Comparison of ENCODE assay signal across 5 fruit fly cellular contexts in genomic region chr3R:11226496-11226895, dm6.
TF ChIP-seq lines count a peak whose summit lies in the region.

Gene CG17726, plus strand, starts transcription at chr3R:11226762.

TF ChIP-seq in whole organism, adult, 20 proteins besides CTCF, POLR2A, EP300 and RAD21 (continued from another document):
- TF ChIP-seq Clk (GFP tag; optimal IDR thresholded peaks at IDR 0.05; lab: Kevin White, UChicago): no peak
- no peak for TF ChIP-seq CG5204 (GFP tag; optimal IDR thresholded peaks at IDR 0.05; lab: Kevin White, UChicago)
- TF ChIP-seq CG12768 (GFP tag; optimal IDR thresholded peaks at IDR 0.05; lab: Kevin White, UChicago): peak; percentile 89

TF ChIP-seq in whole organism, embryonic, 481 proteins besides CTCF, POLR2A, EP300 and RAD21 (continued from another document and continues in another):
- peak; percentile 99 for TF ChIP-seq CG17328 (GFP tag; IDR thresholded peaks at IDR 0.05; lab: Robert Waterston, UW)
- TF ChIP-seq CG8089 (GFP tag; optimal IDR thresholded peaks at IDR 0.05; lab: Kevin White, UChicago): peak; percentile 79
- TF ChIP-seq tup (GFP tag; optimal IDR thresholded peaks at IDR 0.05; lab: Kevin White, UChicago): peak; percentile 89
- peak; percentile 95 for TF ChIP-seq Ravus (GFP tag; IDR thresholded peaks at IDR 0.05; lab: Robert Waterston, UW)
- peak; percentile 99 for TF ChIP-seq chm (GFP tag; IDR thresholded peaks at IDR 0.05; lab: Robert Waterston, UW)
- TF ChIP-seq ERR (GFP tag; optimal IDR thresholded peaks at IDR 0.05; lab: Kevin White, UChicago): peak; percentile 63
- TF ChIP-seq CG15011 (GFP tag; optimal IDR thresholded peaks at IDR 0.05; lab: Kevin White, UChicago): no peak
- no peak for TF ChIP-seq Kr (GFP tag; optimal IDR thresholded peaks at IDR 0.05; lab: Kevin White, UChicago)
- TF ChIP-seq CG14860 (GFP tag; IDR thresholded peaks at IDR 0.05; lab: Robert Waterston, UW; ENCODE audit: partially characterized antibody): no peak
- peak; percentile 27 for TF ChIP-seq luna (GFP tag; optimal IDR thresholded peaks at IDR 0.05; lab: Kevin White, UChicago)
- TF ChIP-seq CG2712 (tag; optimal IDR thresholded peaks at IDR 0.05; lab: Kevin White, UChicago): peak; percentile 99
- peak; percentile 89 for TF ChIP-seq Nf-YB (GFP tag; optimal IDR thresholded peaks at IDR 0.05; lab: Kevin White, UChicago)
- peak; percentile 93 for TF ChIP-seq nerfin-1 (tag; optimal IDR thresholded peaks at IDR 0.05; lab: Kevin White, UChicago)
- peak; percentile 99 for TF ChIP-seq CoRest (tag; optimal IDR thresholded peaks at IDR 0.05; lab: Kevin White, UChicago)
- peak; percentile 89 for TF ChIP-seq Mes4 (GFP tag; optimal IDR thresholded peaks at IDR 0.05; lab: Kevin White, UChicago)
- peak; percentile 93 for TF ChIP-seq sqz (GFP tag; optimal IDR thresholded peaks at IDR 0.05; lab: Kevin White, UChicago)
- TF ChIP-seq Dek (tag; optimal IDR thresholded peaks at IDR 0.05; lab: Kevin White, UChicago): peak; percentile 97
- peak; percentile 98 for TF ChIP-seq lmd (GFP tag; IDR thresholded peaks at IDR 0.05; lab: Robert Waterston, UW)
- no peak for TF ChIP-seq CG14965 (GFP tag; optimal IDR thresholded peaks at IDR 0.05; lab: Kevin White, UChicago; ENCODE audit: borderline replicate concordance)
- no peak for TF ChIP-seq tna (GFP tag; IDR thresholded peaks at IDR 0.05; lab: Robert Waterston, UW; ENCODE audit: partially characterized antibody)
- peak; percentile 98 for TF ChIP-seq zen (tag; optimal IDR thresholded peaks at IDR 0.05; lab: Kevin White, UChicago)
- no peak for TF ChIP-seq HLHmδ (GFP tag; optimal IDR thresholded peaks at IDR 0.05; lab: Kevin White, UChicago)
- TF ChIP-seq Dll (GFP tag; IDR thresholded peaks at IDR 0.05; lab: Robert Waterston, UW; ENCODE audit: partially characterized antibody): peak; percentile 32; the same call in 1 of the 4 replicates
- peak; percentile 99 for TF ChIP-seq CG6689 (GFP tag; IDR thresholded peaks at IDR 0.05; lab: Robert Waterston, UW)
- peak; percentile 91 for TF ChIP-seq toy (GFP tag; IDR thresholded peaks at IDR 0.05; lab: Robert Waterston, UW)
- TF ChIP-seq slbo (GFP tag; IDR thresholded peaks at IDR 0.05; lab: Robert Waterston, UW): peak; percentile 98
- TF ChIP-seq sc (optimal IDR thresholded peaks at IDR 0.05; lab: Kevin White, UChicago): no peak
- peak; percentile 92 for TF ChIP-seq sc (GFP tag; optimal IDR thresholded peaks at IDR 0.05; lab: Kevin White, UChicago)
- peak; percentile 96 for TF ChIP-seq Meics (GFP tag; optimal IDR thresholded peaks at IDR 0.05; lab: Kevin White, UChicago)
- TF ChIP-seq zf30C (GFP tag; optimal IDR thresholded peaks at IDR 0.05; lab: Kevin White, UChicago): no peak
- peak; percentile 97 for TF ChIP-seq sob (GFP tag; IDR thresholded peaks at IDR 0.05; lab: Robert Waterston, UW)
- peak; percentile 90 for TF ChIP-seq TFAM (GFP tag; optimal IDR thresholded peaks at IDR 0.05; lab: Kevin White, UChicago)

TF ChIP-seq in whole organism, prepupa, 60 proteins besides CTCF, POLR2A, EP300 and RAD21 (continued from another document and continues in another):
- TF ChIP-seq ss (GFP tag; optimal IDR thresholded peaks at IDR 0.05; lab: Kevin White, UChicago) (peak in 1 of 2 experiments; percentile 96), spab (GFP tag; optimal IDR thresholded peaks at IDR 0.05; lab: Kevin White, UChicago) (no peak), CG1621 (tag; optimal IDR thresholded peaks at IDR 0.05; lab: Kevin White, UChicago) (peak; percentile 93), Gug (GFP tag; IDR thresholded peaks at IDR 0.05; lab: Robert Waterston, UW) (peak; percentile 96), Ets21C (GFP tag; optimal IDR thresholded peaks at IDR 0.05; lab: Kevin White, UChicago) (peak; percentile 92), salr (GFP tag; optimal IDR thresholded peaks at IDR 0.05; lab: Kevin White, UChicago) (peak; percentile 89 to 95), Eip78C (GFP tag; lab: Kevin White, UChicago) (peak; percentile 99), Lpt (GFP tag; optimal IDR thresholded peaks at IDR 0.05; lab: Kevin White, UChicago) (peak; percentile 87), CG6163 (GFP tag; IDR thresholded peaks at IDR 0.05; lab: Robert Waterston, UW) (peak; percentile 99), CG6808 (GFP tag; optimal IDR thresholded peaks at IDR 0.05; lab: Kevin White, UChicago) (peak; percentile 89), CG10669 (GFP tag; optimal IDR thresholded peaks at IDR 0.05; lab: Kevin White, UChicago) (peak; percentile 94), OdsH (GFP tag; optimal IDR thresholded peaks at IDR 0.05; lab: Kevin White, UChicago) (peak; percentile 97), CG6276 (GFP tag; optimal IDR thresholded peaks at IDR 0.05; lab: Kevin White, UChicago) (no peak), fd59A (GFP tag; optimal IDR thresholded peaks at IDR 0.05; lab: Kevin White, UChicago) (peak; percentile 90), CG16779 (tag; optimal IDR thresholded peaks at IDR 0.05; lab: Kevin White, UChicago) (no peak), cyc (GFP tag; optimal IDR thresholded peaks at IDR 0.05; lab: Kevin White, UChicago) (peak; percentile 95), CG31627 (GFP tag; optimal IDR thresholded peaks at IDR 0.05; lab: Kevin White, UChicago) (peak; percentile 97), vri (GFP tag; optimal IDR thresholded peaks at IDR 0.05; lab: Kevin White, UChicago) (no peak), Eip93F (GFP tag; optimal IDR thresholded peaks at IDR 0.05; lab: Kevin White, UChicago) (peak; percentile 76), Hr4 (GFP tag; optimal IDR thresholded peaks at IDR 0.05; lab: Kevin White, UChicago) (no peak), Smox (GFP tag; optimal IDR thresholded peaks at IDR 0.05; lab: Kevin White, UChicago) (peak; percentile 97), CG3032 (tag; optimal IDR thresholded peaks at IDR 0.05; lab: Kevin White, UChicago) (peak; percentile 98), CG11294 (GFP tag; IDR thresholded peaks at IDR 0.05; lab: Robert Waterston, UW) (peak; percentile 95), Met (GFP tag; optimal IDR thresholded peaks at IDR 0.05; lab: Kevin White, UChicago) (peak; percentile 96), CG6854 (GFP tag; optimal IDR thresholded peaks at IDR 0.05; lab: Kevin White, UChicago) (peak; percentile 89), svp (GFP tag; lab: Kevin White, UChicago) (peak; percentile 98), CG9139 (GFP tag; optimal IDR thresholded peaks at IDR 0.05; lab: Kevin White, UChicago) (peak; percentile 94), topi (GFP tag; optimal IDR thresholded peaks at IDR 0.05; lab: Kevin White, UChicago) (peak; percentile 97), CG4318 (GFP tag; optimal IDR thresholded peaks at IDR 0.05; lab: Kevin White, UChicago) (no peak), CG7368 (GFP tag; optimal IDR thresholded peaks at IDR 0.05; lab: Kevin White, UChicago) (peak; percentile 94), achi (GFP tag; optimal IDR thresholded peaks at IDR 0.05; lab: Kevin White, UChicago) (peak; percentile 96), CG10631 (GFP tag; optimal IDR thresholded peaks at IDR 0.05; lab: Kevin White, UChicago) (no peak), dsx (GFP tag; optimal IDR thresholded peaks at IDR 0.05; lab: Kevin White, UChicago; ENCODE audit: poor library complexity, severe bottlenecking) (peak; percentile 96), CG11902 (GFP tag; optimal IDR thresholded peaks at IDR 0.05; lab: Kevin White, UChicago) (peak; percentile 92)

TF ChIP-seq in whole organism, pupa, 21 proteins besides CTCF, POLR2A, EP300 and RAD21 (continued from another document):
- TF ChIP-seq CG10348 (GFP tag; IDR thresholded peaks at IDR 0.05; lab: Robert Waterston, UW): peak; percentile 81

TF ChIP-seq in whole organism, wandering third instar larva, 38 proteins besides CTCF, POLR2A, EP300 and RAD21 (continued from another document):
- TF ChIP-seq CG9705 (GFP tag; optimal IDR thresholded peaks at IDR 0.05; lab: Kevin White, UChicago): peak; percentile 92
- TF ChIP-seq HLH106 (tag; optimal IDR thresholded peaks at IDR 0.05; lab: Kevin White, UChicago): peak; percentile 98
- peak; percentile 90 for TF ChIP-seq ey (GFP tag; optimal IDR thresholded peaks at IDR 0.05; lab: Kevin White, UChicago)
- TF ChIP-seq Jra (GFP tag; optimal IDR thresholded peaks at IDR 0.05; lab: Kevin White, UChicago): no peak
- no peak for TF ChIP-seq jim (GFP tag; optimal IDR thresholded peaks at IDR 0.05; lab: Kevin White, UChicago)
- no peak for TF ChIP-seq Myc (optimal IDR thresholded peaks at IDR 0.05; lab: Kevin White, UChicago)
